Fruit fly (Drosophila melanogaster): ENCODE results near the gene CG4572.

The CG4572 gene

DNA sequence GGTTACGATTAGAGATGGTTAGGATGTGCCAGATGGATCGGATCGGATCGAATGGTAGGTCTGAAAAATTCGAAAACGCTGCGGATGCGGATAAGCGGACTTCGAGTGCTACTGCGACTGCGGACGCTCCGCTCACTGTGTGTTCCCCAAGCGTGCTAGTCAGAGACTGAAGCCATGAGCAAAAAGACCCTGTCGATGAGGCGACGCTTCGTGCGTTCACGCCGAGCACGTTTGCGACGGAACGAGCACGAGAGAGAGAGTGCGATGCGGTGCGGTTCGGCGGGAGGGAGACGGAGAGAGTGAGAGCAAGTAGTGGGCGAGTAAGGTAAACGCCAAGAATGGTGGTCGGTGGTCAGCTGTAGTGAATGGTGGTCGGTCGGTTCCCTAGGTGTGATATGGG lies 27.5 kb downstream of the CG4572 start, which contains the start of gene bnl (continued):
- TF ChIP-seq CG2712 (tag; optimal IDR thresholded peaks at IDR 0.05): peak; percentile 50
- no peak; the same call in 2 of the 3 replicates for TF ChIP-seq otp (GFP tag; IDR thresholded peaks at IDR 0.05)
- 0 out of 3 replicates have a peak, but pooled peaks have one; percentile 21 for TF ChIP-seq Doc3 (GFP tag; IDR thresholded peaks at IDR 0.05; ENCODE audit: partially characterized antibody)
- no peak for TF ChIP-seq ab (GFP tag; optimal IDR thresholded peaks at IDR 0.05)
- peak; percentile 30 for TF ChIP-seq BEAF-32 (GFP tag; optimal IDR thresholded peaks at IDR 0.05)
- no peak for TF ChIP-seq corto (GFP tag; optimal IDR thresholded peaks at IDR 0.05)
- TF ChIP-seq CG18262 (tag; optimal IDR thresholded peaks at IDR 0.05): peak; percentile 27
- peak; percentile 35 for TF ChIP-seq CG15514 (GFP tag; optimal IDR thresholded peaks at IDR 0.05)
- TF ChIP-seq Adf1 (GFP tag; IDR thresholded peaks at IDR 0.05): peak; percentile 69
- TF ChIP-seq prd (optimal IDR thresholded peaks at IDR 0.05): no peak
- peak; percentile 53; the same call in 2 of the 3 replicates for TF ChIP-seq prd (GFP tag; IDR thresholded peaks at IDR 0.05)
- peak; percentile 76 for TF ChIP-seq Bgb (GFP tag; IDR thresholded peaks at IDR 0.05; ENCODE audit: partially characterized antibody)
- TF ChIP-seq hbn (GFP tag; IDR thresholded peaks at IDR 0.05; ENCODE audit: partially characterized antibody): no peak; the same call in 1 of the 2 replicates
- TF ChIP-seq Oli (tag; optimal IDR thresholded peaks at IDR 0.05): peak; percentile 4
- no peak for TF ChIP-seq dati (GFP tag; IDR thresholded peaks at IDR 0.05)
- peak; percentile 22 for TF ChIP-seq D19A (tag; optimal IDR thresholded peaks at IDR 0.05)
- TF ChIP-seq CG8290 (GFP tag; optimal IDR thresholded peaks at IDR 0.05): peak; percentile 55
- peak; percentile 25 to 91 for TF ChIP-seq CG8290 (tag; optimal IDR thresholded peaks at IDR 0.05)
- peak; percentile 6 for TF ChIP-seq NC2α (GFP tag; optimal IDR thresholded peaks at IDR 0.05)
- TF ChIP-seq bsh (GFP tag; optimal IDR thresholded peaks at IDR 0.05): peak; percentile 11 to 29
- no peak for TF ChIP-seq Hr39 (optimal IDR thresholded peaks at IDR 0.05)
- TF ChIP-seq CG2202 (tag; optimal IDR thresholded peaks at IDR 0.05): no peak
- peak; percentile 14 for TF ChIP-seq NC2β (GFP tag; optimal IDR thresholded peaks at IDR 0.05)
- peak; percentile 49 for TF ChIP-seq pros (GFP tag; optimal IDR thresholded peaks at IDR 0.05)
- TF ChIP-seq Six4 (GFP tag; optimal IDR thresholded peaks at IDR 0.05): no peak
- peak; percentile 27 for TF ChIP-seq Atf3 (GFP tag; optimal IDR thresholded peaks at IDR 0.05)
- TF ChIP-seq CG13775 (GFP tag; optimal IDR thresholded peaks at IDR 0.05): peak; percentile 99
- TF ChIP-seq Elba2 (GFP tag; optimal IDR thresholded peaks at IDR 0.05): no peak
- TF ChIP-seq jigr1 (GFP tag; IDR thresholded peaks at IDR 0.05): no peak
- TF ChIP-seq CG30431 (GFP tag; optimal IDR thresholded peaks at IDR 0.05): no peak
- TF ChIP-seq CG15479 (GFP tag; optimal IDR thresholded peaks at IDR 0.05): peak; percentile 67
- TF ChIP-seq Atf6 (GFP tag; IDR thresholded peaks at IDR 0.05): peak; percentile 61
- TF ChIP-seq Eip74EF (GFP tag; optimal IDR thresholded peaks at IDR 0.05): peak in 1 of 2 experiments; percentile 62
- peak; percentile 16 for TF ChIP-seq CG6254 (GFP tag; optimal IDR thresholded peaks at IDR 0.05)
- TF ChIP-seq Oaz (GFP tag; IDR thresholded peaks at IDR 0.05): 0 out of 2 replicates have a peak, but pooled peaks have one; percentile 28
- peak; percentile 48 for TF ChIP-seq fd102C (GFP tag; optimal IDR thresholded peaks at IDR 0.05)
- TF ChIP-seq CG1529 (GFP tag; optimal IDR thresholded peaks at IDR 0.05): peak; percentile 36
- no peak for TF ChIP-seq ase (GFP tag; IDR thresholded peaks at IDR 0.05)
- peak; percentile 75 to 79 for TF ChIP-seq Trl (optimal IDR thresholded peaks at IDR 0.05)
- peak; percentile 55 for TF ChIP-seq Trl (GFP tag; optimal IDR thresholded peaks at IDR 0.05)
- peak; percentile 75; the same call in 2 of the 3 replicates for TF ChIP-seq Opbp (GFP tag; IDR thresholded peaks at IDR 0.05; ENCODE audit: partially characterized antibody)
- no peak for TF ChIP-seq lov (optimal IDR thresholded peaks at IDR 0.05)
- TF ChIP-seq lov (GFP tag; IDR thresholded peaks at IDR 0.05): peak; percentile 53; the same call in 2 of the 3 replicates
- no peak for TF ChIP-seq CG18476 (GFP tag; optimal IDR thresholded peaks at IDR 0.05)
- no peak for TF ChIP-seq CG12942 (GFP tag; optimal IDR thresholded peaks at IDR 0.05)
- peak; percentile 86 for TF ChIP-seq CG12769 (tag; optimal IDR thresholded peaks at IDR 0.05)
- no peak for TF ChIP-seq ro (GFP tag; IDR thresholded peaks at IDR 0.05)
- peak; percentile 41 for TF ChIP-seq trem (tag; optimal IDR thresholded peaks at IDR 0.05)
- TF ChIP-seq Kr (GFP tag; optimal IDR thresholded peaks at IDR 0.05): peak; percentile 55
- no peak for TF ChIP-seq nerfin-2 (GFP tag; IDR thresholded peaks at IDR 0.05; ENCODE audit: partially characterized antibody)
- no peak; the same call in 2 of the 3 replicates for TF ChIP-seq CG34422 (GFP tag; IDR thresholded peaks at IDR 0.05)
